Fruit fly (Drosophila melanogaster): Measurements from ENCODE around the gene Ge-1.
A peak's percentile ranks its signal among the peaks of the same experiment; 100 is the strongest.

The Ge-1 gene

dm6 chr2L:11066887-11067459 lies 33.7 kb downstream of the Ge-1 start, which contains the start of gene Samuel (continued):
- TF ChIP-seq crc (GFP tag; optimal IDR thresholded peaks at IDR 0.05) (no peak), CG8290 (GFP tag; optimal IDR thresholded peaks at IDR 0.05) (no peak), CG8290 (tag; optimal IDR thresholded peaks at IDR 0.05) (no peak), zfh1 (GFP tag; IDR thresholded peaks at IDR 0.05) (no peak), ems (GFP tag; optimal IDR thresholded peaks at IDR 0.05) (no peak), nom (GFP tag; optimal IDR thresholded peaks at IDR 0.05) (peak; percentile 77), br (optimal IDR thresholded peaks at IDR 0.05) (no peak), Stat92E (GFP tag; optimal IDR thresholded peaks at IDR 0.05) (peak in 1 of 3 experiments; percentile 37), inv (GFP tag; IDR thresholded peaks at IDR 0.05; ENCODE audit: partially characterized antibody) (no peak), CG14667 (GFP tag; IDR thresholded peaks at IDR 0.05) (no peak), CG14710 (tag; optimal IDR thresholded peaks at IDR 0.05) (no peak), nau (GFP tag; optimal IDR thresholded peaks at IDR 0.05) (no peak), CG10979 (tag; optimal IDR thresholded peaks at IDR 0.05) (no peak), CG18011 (GFP tag; optimal IDR thresholded peaks at IDR 0.05) (no peak), Dref (GFP tag; IDR thresholded peaks at IDR 0.05) (no peak), CG11085 (GFP tag; IDR thresholded peaks at IDR 0.05) (no peak), yki (optimal IDR thresholded peaks at IDR 0.05) (peak; percentile 39), ci (GFP tag; IDR thresholded peaks at IDR 0.05) (0 out of 3 replicates have a peak, but pooled peaks have one; percentile 60), Nf-YC (tag; optimal IDR thresholded peaks at IDR 0.05) (no peak), Gug (GFP tag; IDR thresholded peaks at IDR 0.05) (no peak), CG9797 (GFP tag; optimal IDR thresholded peaks at IDR 0.05) (no peak), chif (GFP tag; optimal IDR thresholded peaks at IDR 0.05) (no peak), Deaf1 (tag; optimal IDR thresholded peaks at IDR 0.05) (peak; percentile 67), CG31388 (GFP tag; optimal IDR thresholded peaks at IDR 0.05) (no peak), Gsc (GFP tag; IDR thresholded peaks at IDR 0.05) (no peak), NFAT (GFP tag; IDR thresholded peaks at IDR 0.05) (no peak), CG12391 (tag; optimal IDR thresholded peaks at IDR 0.05) (no peak), CrebB (tag; optimal IDR thresholded peaks at IDR 0.05) (no peak), CG2889 (GFP tag; IDR thresholded peaks at IDR 0.05) (peak; percentile 23; the same call in 1 of the 3 replicates), aop (GFP tag; IDR thresholded peaks at IDR 0.05) (no peak), tna (GFP tag; IDR thresholded peaks at IDR 0.05; ENCODE audit: partially characterized antibody) (no peak), CG17385 (GFP tag; optimal IDR thresholded peaks at IDR 0.05) (no peak), MTF-1 (GFP tag; optimal IDR thresholded peaks at IDR 0.05; ENCODE audit: borderline replicate concordance) (no peak), NK7.1 (GFP tag; optimal IDR thresholded peaks at IDR 0.05) (no peak), Mrtf (GFP tag; IDR thresholded peaks at IDR 0.05) (no peak), Dp (GFP tag; optimal IDR thresholded peaks at IDR 0.05) (no peak), ase (GFP tag; IDR thresholded peaks at IDR 0.05) (no peak), Jarid2 (GFP tag; optimal IDR thresholded peaks at IDR 0.05) (peak; percentile 96), tup (GFP tag; optimal IDR thresholded peaks at IDR 0.05) (no peak), Awh (GFP tag; IDR thresholded peaks at IDR 0.05) (no peak), Abd-B (GFP tag; optimal IDR thresholded peaks at IDR 0.05) (no peak), ssp (GFP tag; IDR thresholded peaks at IDR 0.05) (no peak), cas (GFP tag; IDR thresholded peaks at IDR 0.05) (no peak), CG9727 (GFP tag; optimal IDR thresholded peaks at IDR 0.05) (no peak), gfzf (GFP tag; optimal IDR thresholded peaks at IDR 0.05) (no peak), CG7556 (GFP tag; optimal IDR thresholded peaks at IDR 0.05) (no peak), sna (GFP tag; IDR thresholded peaks at IDR 0.05; ENCODE audit: partially characterized antibody) (0 out of 2 replicates have a peak, but pooled peaks have one; percentile 26), CG32532 (GFP tag; IDR thresholded peaks at IDR 0.05) (peak; percentile 35; the same call in 1 of the 2 replicates), CG3995 (GFP tag; optimal IDR thresholded peaks at IDR 0.05) (no peak), gce (GFP tag; IDR thresholded peaks at IDR 0.05) (peak; percentile 46; the same call in 1 of the 3 replicates), CG3281 (GFP tag; optimal IDR thresholded peaks at IDR 0.05) (no peak)

All from whole organism, embryonic.